Worm (Caenorhabditis elegans) whole organism, mixed stage, embryonic: ENCODE measurements around the gene aos-1.

ENCODE experiments used
- bed-3 ChIP-seq: fragments of 200-800 bp; sonication (Bioruptor generic); optimal IDR thresholded peaks from 3 replicates; lab custom pipeline; 2018; ENCODE audit warnings: mild to moderate bottlenecking, missing genetic modification characterization, moderate library complexity, missing compliant biosample characterization
- blmp-1 ChIP-seq: fragments of 150-350 bp; optimal IDR thresholded peaks from 2 replicates; lab custom pipeline; 2014; ENCODE audit warnings: missing biosample characterization, missing genetic modification characterization
- ceh-39 ChIP-seq: fragments of 150-350 bp; optimal IDR thresholded peaks from 2 replicates; lab custom pipeline; 2014; ENCODE audit warnings: missing biosample characterization, missing genetic modification characterization
- ceh-43 ChIP-seq: fragments of 200-800 bp; sonication (Bioruptor generic); optimal IDR thresholded peaks from 2 replicates; lab custom pipeline; 2018; ENCODE audit warnings: mild to moderate bottlenecking, missing genetic modification characterization, moderate library complexity, missing compliant biosample characterization
- ceh-83 ChIP-seq: fragments of 200-800 bp; sonication (Bioruptor generic); optimal IDR thresholded peaks from 2 replicates; lab custom pipeline; 2018; ENCODE audit warnings: mild to moderate bottlenecking, missing genetic modification characterization, missing compliant biosample characterization
- ces-1 ChIP-seq: fragments of 150-350 bp; optimal IDR thresholded peaks from 2 replicates; lab custom pipeline; 2014; ENCODE audit warnings: missing biosample characterization, missing genetic modification reagents, missing genetic modification characterization
- cnd-1 ChIP-seq: fragments of 200-800 bp; sonication (Bioruptor generic); optimal IDR thresholded peaks from 2 replicates; lab custom pipeline; 2018; ENCODE audit warnings: mild to moderate bottlenecking, missing genetic modification characterization, missing compliant biosample characterization
- drap-1 ChIP-seq: fragments of 200-800 bp; sonication (Bioruptor generic); optimal IDR thresholded peaks from 3 replicates; lab custom pipeline; 2018; ENCODE audit warnings: mild to moderate bottlenecking, missing genetic modification characterization, missing compliant biosample characterization
- elt-1 ChIP-seq: sonication (generic microtip); optimal IDR thresholded peaks from 2 replicates; lab custom pipeline; 2017; ENCODE audit warnings: missing genetic modification characterization, mild to moderate bottlenecking, missing compliant biosample characterization, antibody characterized with exemption, moderate library complexity, borderline replicate concordance; ENCODE audit not compliant: insufficient read depth
- elt-3 ChIP-seq: fragments of 150-350 bp; optimal IDR thresholded peaks from 2 replicates; lab custom pipeline; 2014; ENCODE audit warnings: missing biosample characterization, missing genetic modification characterization
- flh-1 ChIP-seq: fragments of 200-800 bp; sonication (Bioruptor generic); optimal IDR thresholded peaks from 2 replicates; lab custom pipeline; 2018; ENCODE audit warnings: mild to moderate bottlenecking, missing genetic modification characterization, moderate library complexity, missing compliant biosample characterization
- ham-2 ChIP-seq: fragments of 200-800 bp; sonication (Bioruptor generic); optimal IDR thresholded peaks from 2 replicates; lab custom pipeline; 2018; ENCODE audit warnings: mild to moderate bottlenecking, missing genetic modification characterization, missing compliant biosample characterization
- hlh-1 ChIP-seq: fragments of 150-350 bp; optimal IDR thresholded peaks from 2 replicates; lab custom pipeline; 2014; ENCODE audit warnings: missing biosample characterization, missing genetic modification reagents, missing genetic modification characterization
- lin-32 ChIP-seq: fragments of 200-800 bp; sonication (Bioruptor generic); optimal IDR thresholded peaks from 2 replicates; lab custom pipeline; 2018; ENCODE audit warnings: mild to moderate bottlenecking, missing genetic modification characterization, missing compliant biosample characterization
- lsy-2 ChIP-seq: fragments of 150-350 bp; optimal IDR thresholded peaks from 2 replicates; lab custom pipeline; 2014; ENCODE audit warnings: missing biosample characterization, missing genetic modification characterization
- mab-5 ChIP-seq: fragments of 150-350 bp; optimal IDR thresholded peaks from 2 replicates; lab custom pipeline; 2014; ENCODE audit warnings: missing biosample characterization, missing genetic modification characterization
- mep-1 ChIP-seq: fragments of 150-350 bp; optimal IDR thresholded peaks from 2 replicates; lab custom pipeline; 2017; ENCODE audit warnings: missing biosample characterization, missing genetic modification reagents, missing genetic modification characterization, inconsistent platforms
- mls-2 ChIP-seq: sonication (generic microtip); optimal IDR thresholded peaks from 2 replicates; lab custom pipeline; 2016; ENCODE audit warnings: mild to moderate bottlenecking, missing genetic modification characterization, moderate library complexity, missing compliant biosample characterization
- nhr-12 ChIP-seq: fragments of 150-350 bp; optimal IDR thresholded peaks from 2 replicates; lab custom pipeline; 2014; ENCODE audit warnings: missing biosample characterization, missing genetic modification characterization
- nhr-2 ChIP-seq: fragments of 150-350 bp; optimal IDR thresholded peaks from 2 replicates; lab custom pipeline; 2014; ENCODE audit warnings: missing biosample characterization, missing genetic modification characterization
- nhr-28 ChIP-seq: fragments of 150-350 bp; optimal IDR thresholded peaks from 2 replicates; lab custom pipeline; 2014; ENCODE audit warnings: missing biosample characterization, missing genetic modification characterization
- nhr-76 ChIP-seq: sonication (generic microtip); optimal IDR thresholded peaks from 2 replicates; lab custom pipeline; 2017; ENCODE audit warnings: missing biosample characterization, missing genetic modification characterization
- sem-2 ChIP-seq: fragments of 200-800 bp; sonication (Bioruptor generic); optimal IDR thresholded peaks from 2 replicates; lab custom pipeline; 2018; ENCODE audit warnings: mild to moderate bottlenecking, missing genetic modification characterization, missing compliant biosample characterization
- snpc-4 ChIP-seq: fragments of 150-350 bp; optimal IDR thresholded peaks from 2 replicates; lab custom pipeline; 2014; ENCODE audit warnings: missing biosample characterization, missing genetic modification characterization
- tbx-8 ChIP-seq: fragments of 200-800 bp; sonication (Bioruptor generic); optimal IDR thresholded peaks from 2 replicates; lab custom pipeline; 2018; ENCODE audit warnings: mild to moderate bottlenecking, missing genetic modification characterization, moderate library complexity, missing compliant biosample characterization
- unc-120 ChIP-seq: sonication (generic microtip); optimal IDR thresholded peaks from 2 replicates; lab custom pipeline; 2017; ENCODE audit warnings: missing genetic modification characterization, missing compliant biosample characterization; ENCODE audit not compliant: poor library complexity, severe bottlenecking
- unc-39 ChIP-seq: fragments of 150-350 bp; optimal IDR thresholded peaks from 2 replicates; lab custom pipeline; 2014; ENCODE audit warnings: missing biosample characterization, missing genetic modification characterization
- unc-62 ChIP-seq: fragments of 150-350 bp; optimal IDR thresholded peaks from 2 replicates; lab custom pipeline; 2014; ENCODE audit warnings: missing biosample characterization, missing genetic modification reagents, missing genetic modification characterization
- zip-8 ChIP-seq: fragments of 150-350 bp; optimal IDR thresholded peaks from 2 replicates; lab custom pipeline; 2014; ENCODE audit warnings: missing biosample characterization, missing genetic modification characterization
- ztf-11 ChIP-seq: fragments of 150-350 bp; optimal IDR thresholded peaks from 2 replicates; lab custom pipeline; 2014; ENCODE audit warnings: missing biosample characterization, missing genetic modification characterization

The aos-1 gene

ce11 chrV:10166368-10166767 is 36.3 kb upstream of the aos-1 start, which contains the start of gene C51E3.6:
C51E3.6 (minus strand) TSS chrV:10166468.
- TF ChIP-seq lsy-2 (no peak), mep-1 (tag; lab: Kevin White, UChicago) (no peak), elt-3 (tag; lab: Kevin White, UChicago) (no peak), ceh-83 (GFP tag; lab: Kevin White, UChicago) (no peak), ham-2 (GFP tag; lab: Kevin White, UChicago) (no peak), hlh-1 (no peak), drap-1 (no peak), sem-2 (GFP tag; lab: Kevin White, UChicago) (no peak), mls-2 (tag; lab: Kevin White, UChicago) (no peak), nhr-2 (tag; lab: Kevin White, UChicago) (no peak), blmp-1 (tag; lab: Kevin White, UChicago) (no peak)

DNA sequence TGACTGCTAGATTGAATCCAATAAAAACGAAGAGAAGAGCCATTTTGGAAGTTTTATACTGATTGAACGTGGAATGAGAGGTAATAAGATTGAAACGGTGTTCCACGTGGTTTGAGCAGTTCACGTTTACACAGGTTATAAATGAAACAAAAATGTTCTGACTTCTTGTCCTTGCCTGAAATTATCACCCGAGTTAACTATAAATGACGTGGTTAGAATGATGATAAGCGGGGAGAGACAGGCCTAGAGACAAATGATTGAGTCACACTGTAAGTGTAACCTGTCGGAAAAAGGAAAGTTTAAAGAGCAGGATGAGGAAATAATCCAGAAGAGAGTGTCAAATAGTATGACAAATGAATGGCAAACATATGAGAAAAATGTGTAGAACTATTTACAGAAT is 30.9 kb upstream of the aos-1 start, which contains the start of gene C51E3.10:
TSS of gene C51E3.10 (minus strand) at position 181 of the 400 bp plus-strand sequence.
- no peak for TF ChIP-seq elt-1 (tag; lab: Kevin White, UChicago)
- no peak for TF ChIP-seq sem-2 (GFP tag; lab: Kevin White, UChicago)
- no peak for TF ChIP-seq ztf-11
- no peak for TF ChIP-seq mep-1 (tag; lab: Kevin White, UChicago)
- TF ChIP-seq ceh-43 (GFP tag; lab: Kevin White, UChicago) = no peak
- no peak for TF ChIP-seq unc-120 (tag; lab: Kevin White, UChicago)
- TF ChIP-seq mab-5 (tag; lab: Kevin White, UChicago) = no peak

- TF ChIP-seq ztf-11 = no peak
- no peak for TF ChIP-seq lin-32
- TF ChIP-seq nhr-76 (tag; lab: Kevin White, UChicago) = no peak
- TF ChIP-seq lsy-2 = no peak
- no peak for TF ChIP-seq zip-8 (tag; lab: Kevin White, UChicago)
- no peak for TF ChIP-seq blmp-1 (tag; lab: Kevin White, UChicago)
- no peak for TF ChIP-seq nhr-12
- no peak for TF ChIP-seq elt-1 (tag; lab: Kevin White, UChicago)
- no peak for TF ChIP-seq drap-1
- TF ChIP-seq snpc-4 (tag; lab: Kevin White, UChicago) = no peak
- no peak for TF ChIP-seq ham-2 (GFP tag; lab: Kevin White, UChicago)
- TF ChIP-seq bed-3 (GFP tag; lab: Kevin White, UChicago) = no peak
- no peak for TF ChIP-seq mab-5 (tag; lab: Kevin White, UChicago)
These were observed 29.9 kb upstream of the aos-1 start for ce11 chrV:10159972-10160371.

DNA sequence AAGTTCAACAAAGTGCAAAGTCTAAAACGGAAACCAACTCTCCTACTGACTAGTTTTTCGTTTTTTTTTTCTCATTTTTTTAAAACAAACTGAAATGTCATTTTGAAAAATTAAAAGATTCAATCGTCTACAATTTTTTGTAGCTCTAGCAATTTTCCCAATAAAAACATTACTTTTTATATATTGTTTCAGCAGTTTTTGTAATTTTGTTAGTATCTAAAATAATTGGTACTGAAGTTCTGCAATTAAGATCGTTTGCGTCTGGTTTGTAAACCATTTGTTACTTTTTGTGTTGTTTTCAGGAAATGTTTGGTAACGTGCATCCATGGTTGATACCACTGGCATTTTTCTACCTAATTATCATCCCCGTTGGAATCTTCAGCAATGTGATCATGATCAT is 28.4 kb upstream of the aos-1 start, which contains the start of gene srsx-30:
TSS of gene srsx-30 (plus strand) at position 301 of the 400 bp plus-strand sequence.
- TF ChIP-seq mls-2 (tag; lab: Kevin White, UChicago) (no peak), ces-1 (GFP tag; lab: Kevin White, UChicago) (no peak), ceh-83 (GFP tag; lab: Kevin White, UChicago) (no peak), sem-2 (GFP tag; lab: Kevin White, UChicago) (no peak), hlh-1 (no peak), unc-120 (tag; lab: Kevin White, UChicago) (no peak), nhr-12 (no peak), unc-39 (tag; lab: Kevin White, UChicago) (no peak), nhr-2 (tag; lab: Kevin White, UChicago) (no peak), nhr-28 (no peak), mab-5 (tag; lab: Kevin White, UChicago) (no peak), ham-2 (GFP tag; lab: Kevin White, UChicago) (no peak), ceh-39 (tag; lab: Kevin White, UChicago) (no peak), lsy-2 (no peak), bed-3 (GFP tag; lab: Kevin White, UChicago) (no peak), nhr-76 (tag; lab: Kevin White, UChicago) (no peak)

ce11 chrV:10154698-10155097 is 24.6 kb upstream of the aos-1 start, which contains the start of gene srsx-29:
srsx-29 (plus strand) TSS chrV:10154998.
- TF ChIP-seq nhr-12 = no peak
- no peak for TF ChIP-seq snpc-4 (tag; lab: Kevin White, UChicago)
- no peak for TF ChIP-seq hlh-1
- TF ChIP-seq nhr-28 = no peak
- no peak for TF ChIP-seq blmp-1 (tag; lab: Kevin White, UChicago)

ce11 chrV:10153076-10153475 is 23.0 kb upstream of the aos-1 start:
- TF ChIP-seq ham-2 (GFP tag; lab: Kevin White, UChicago) = no peak
- TF ChIP-seq ceh-83 (GFP tag; lab: Kevin White, UChicago) = no peak
- TF ChIP-seq mab-5 (tag; lab: Kevin White, UChicago) = no peak
- TF ChIP-seq flh-1 (GFP tag; lab: Kevin White, UChicago) = no peak
- no peak for TF ChIP-seq drap-1
- TF ChIP-seq bed-3 (GFP tag; lab: Kevin White, UChicago) = no peak
- no peak for TF ChIP-seq cnd-1 (tag; lab: Kevin White, UChicago)
- TF ChIP-seq unc-62 (GFP tag; lab: Kevin White, UChicago) = no peak
- no peak for TF ChIP-seq nhr-76 (tag; lab: Kevin White, UChicago)
- no peak for TF ChIP-seq blmp-1 (tag; lab: Kevin White, UChicago)
- TF ChIP-seq unc-120 (tag; lab: Kevin White, UChicago) = no peak
- TF ChIP-seq elt-3 (tag; lab: Kevin White, UChicago) = no peak
- no peak for TF ChIP-seq mls-2 (tag; lab: Kevin White, UChicago)
- no peak for TF ChIP-seq tbx-8 (GFP tag; lab: Kevin White, UChicago)
- no peak for TF ChIP-seq mep-1 (tag; lab: Kevin White, UChicago)
